Worm (Caenorhabditis elegans) whole organism, mixed stage, embryonic: ENCODE data around the gene psf-1.

Source experiments
- M03D4.4 ChIP-seq: sonication (generic microtip); optimal IDR thresholded peaks from 2 replicates; lab custom pipeline; 2017; ENCODE audit warnings: mild to moderate bottlenecking, missing genetic modification characterization, missing compliant biosample characterization
- bed-3 ChIP-seq: fragments of 200-800 bp; sonication (Bioruptor generic); optimal IDR thresholded peaks from 3 replicates; lab custom pipeline; 2018; ENCODE audit warnings: mild to moderate bottlenecking, missing genetic modification characterization, moderate library complexity, missing compliant biosample characterization
- blmp-1 ChIP-seq: fragments of 150-350 bp; optimal IDR thresholded peaks from 2 replicates; lab custom pipeline; 2014; ENCODE audit warnings: missing biosample characterization, missing genetic modification characterization
- ceh-39 ChIP-seq: fragments of 150-350 bp; optimal IDR thresholded peaks from 2 replicates; lab custom pipeline; 2014; ENCODE audit warnings: missing biosample characterization, missing genetic modification characterization
- ceh-43 ChIP-seq: fragments of 200-800 bp; sonication (Bioruptor generic); optimal IDR thresholded peaks from 2 replicates; lab custom pipeline; 2018; ENCODE audit warnings: mild to moderate bottlenecking, missing genetic modification characterization, moderate library complexity, missing compliant biosample characterization
- ceh-83 ChIP-seq: fragments of 200-800 bp; sonication (Bioruptor generic); optimal IDR thresholded peaks from 2 replicates; lab custom pipeline; 2018; ENCODE audit warnings: mild to moderate bottlenecking, missing genetic modification characterization, missing compliant biosample characterization
- ces-1 ChIP-seq: fragments of 150-350 bp; optimal IDR thresholded peaks from 2 replicates; lab custom pipeline; 2014; ENCODE audit warnings: missing biosample characterization, missing genetic modification reagents, missing genetic modification characterization
- cnd-1 ChIP-seq: fragments of 200-800 bp; sonication (Bioruptor generic); optimal IDR thresholded peaks from 2 replicates; lab custom pipeline; 2018; ENCODE audit warnings: mild to moderate bottlenecking, missing genetic modification characterization, missing compliant biosample characterization
- drap-1 ChIP-seq: fragments of 200-800 bp; sonication (Bioruptor generic); optimal IDR thresholded peaks from 3 replicates; lab custom pipeline; 2018; ENCODE audit warnings: mild to moderate bottlenecking, missing genetic modification characterization, missing compliant biosample characterization
- elt-1 ChIP-seq: sonication (generic microtip); optimal IDR thresholded peaks from 2 replicates; lab custom pipeline; 2017; ENCODE audit warnings: missing genetic modification characterization, mild to moderate bottlenecking, missing compliant biosample characterization, antibody characterized with exemption, moderate library complexity, borderline replicate concordance; ENCODE audit not compliant: insufficient read depth
- elt-3 ChIP-seq: fragments of 150-350 bp; optimal IDR thresholded peaks from 2 replicates; lab custom pipeline; 2014; ENCODE audit warnings: missing biosample characterization, missing genetic modification characterization
- flh-1 ChIP-seq: fragments of 200-800 bp; sonication (Bioruptor generic); optimal IDR thresholded peaks from 2 replicates; lab custom pipeline; 2018; ENCODE audit warnings: mild to moderate bottlenecking, missing genetic modification characterization, moderate library complexity, missing compliant biosample characterization
- ham-2 ChIP-seq: fragments of 200-800 bp; sonication (Bioruptor generic); optimal IDR thresholded peaks from 2 replicates; lab custom pipeline; 2018; ENCODE audit warnings: mild to moderate bottlenecking, missing genetic modification characterization, missing compliant biosample characterization
- hlh-1 ChIP-seq: fragments of 150-350 bp; optimal IDR thresholded peaks from 2 replicates; lab custom pipeline; 2014; ENCODE audit warnings: missing biosample characterization, missing genetic modification reagents, missing genetic modification characterization
- lin-13 ChIP-seq: fragments of 150-350 bp; optimal IDR thresholded peaks from 2 replicates; lab custom pipeline; 2014; ENCODE audit warnings: missing biosample characterization, missing genetic modification characterization
- lin-32 ChIP-seq: fragments of 200-800 bp; sonication (Bioruptor generic); optimal IDR thresholded peaks from 2 replicates; lab custom pipeline; 2018; ENCODE audit warnings: mild to moderate bottlenecking, missing genetic modification characterization, missing compliant biosample characterization
- lsy-2 ChIP-seq: fragments of 150-350 bp; optimal IDR thresholded peaks from 2 replicates; lab custom pipeline; 2014; ENCODE audit warnings: missing biosample characterization, missing genetic modification characterization
- mab-5 ChIP-seq: fragments of 150-350 bp; optimal IDR thresholded peaks from 2 replicates; lab custom pipeline; 2014; ENCODE audit warnings: missing biosample characterization, missing genetic modification characterization
- mep-1 ChIP-seq: fragments of 150-350 bp; optimal IDR thresholded peaks from 2 replicates; lab custom pipeline; 2017; ENCODE audit warnings: missing biosample characterization, missing genetic modification reagents, missing genetic modification characterization, inconsistent platforms
- mls-2 ChIP-seq: sonication (generic microtip); optimal IDR thresholded peaks from 2 replicates; lab custom pipeline; 2016; ENCODE audit warnings: mild to moderate bottlenecking, missing genetic modification characterization, moderate library complexity, missing compliant biosample characterization
- nhr-2 ChIP-seq: fragments of 150-350 bp; optimal IDR thresholded peaks from 2 replicates; lab custom pipeline; 2014; ENCODE audit warnings: missing biosample characterization, missing genetic modification characterization
- nhr-237 ChIP-seq: fragments of 150-350 bp; optimal IDR thresholded peaks from 2 replicates; lab custom pipeline; 2014; ENCODE audit warnings: missing biosample characterization, missing genetic modification characterization
- nhr-76 ChIP-seq: sonication (generic microtip); optimal IDR thresholded peaks from 2 replicates; lab custom pipeline; 2017; ENCODE audit warnings: missing biosample characterization, missing genetic modification characterization
- pha-4 ChIP-seq: fragments of 150-350 bp; optimal IDR thresholded peaks from 2 replicates; lab custom pipeline; 2018; ENCODE audit warnings: missing biosample characterization, missing genetic modification reagents, missing genetic modification characterization
- sem-2 ChIP-seq: fragments of 200-800 bp; sonication (Bioruptor generic); optimal IDR thresholded peaks from 2 replicates; lab custom pipeline; 2018; ENCODE audit warnings: mild to moderate bottlenecking, missing genetic modification characterization, missing compliant biosample characterization
- snpc-4 ChIP-seq: fragments of 150-350 bp; optimal IDR thresholded peaks from 2 replicates; lab custom pipeline; 2014; ENCODE audit warnings: missing biosample characterization, missing genetic modification characterization
- sptf-1 ChIP-seq: sonication (generic microtip); optimal IDR thresholded peaks from 2 replicates; lab custom pipeline; 2017; ENCODE audit warnings: mild to moderate bottlenecking, missing genetic modification characterization, moderate library complexity, missing compliant biosample characterization
- unc-120 ChIP-seq: sonication (generic microtip); optimal IDR thresholded peaks from 2 replicates; lab custom pipeline; 2017; ENCODE audit warnings: missing genetic modification characterization, missing compliant biosample characterization; ENCODE audit not compliant: poor library complexity, severe bottlenecking
- unc-39 ChIP-seq: fragments of 150-350 bp; optimal IDR thresholded peaks from 2 replicates; lab custom pipeline; 2014; ENCODE audit warnings: missing biosample characterization, missing genetic modification characterization
- unc-62 ChIP-seq: fragments of 150-350 bp; optimal IDR thresholded peaks from 2 replicates; lab custom pipeline; 2014; ENCODE audit warnings: missing biosample characterization, missing genetic modification reagents, missing genetic modification characterization
- zip-8 ChIP-seq: fragments of 150-350 bp; optimal IDR thresholded peaks from 2 replicates; lab custom pipeline; 2014; ENCODE audit warnings: missing biosample characterization, missing genetic modification characterization
- ztf-11 ChIP-seq: fragments of 150-350 bp; optimal IDR thresholded peaks from 2 replicates; lab custom pipeline; 2014; ENCODE audit warnings: missing biosample characterization, missing genetic modification characterization

The psf-1 gene

DNA sequence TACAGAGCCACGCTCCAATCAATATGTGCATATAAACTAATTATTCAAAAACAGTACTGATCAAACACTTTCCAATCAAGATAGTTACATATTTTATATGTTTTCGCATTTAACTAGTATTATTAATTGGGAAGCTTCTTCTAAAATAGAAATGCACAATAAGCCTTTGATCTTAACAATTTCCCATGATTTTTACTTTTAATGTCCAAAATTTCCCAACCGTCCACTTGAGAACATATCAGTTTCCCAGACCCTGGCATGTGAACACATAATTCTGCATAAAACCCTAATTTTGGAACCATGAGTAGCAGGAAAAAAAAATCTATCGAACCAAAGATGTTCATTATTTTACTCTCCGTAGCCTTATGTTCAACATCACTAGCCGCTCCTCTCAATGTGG is 7.9 kb downstream of the psf-1 start, which contains the start of gene R53.8:
Gene R53.8 (plus strand): TSS at position 301 of the 400 bp plus-strand sequence.
- TF ChIP-seq ceh-43 (GFP tag; lab: Kevin White, UChicago), result no peak
- TF ChIP-seq blmp-1, result no peak
- TF ChIP-seq pha-4 (tag; lab: Kevin White, UChicago), result no peak
- no peak for TF ChIP-seq lin-32 (GFP tag; lab: Kevin White, UChicago)
- no peak for TF ChIP-seq nhr-76
- TF ChIP-seq lin-13 (tag; lab: Kevin White, UChicago), result no peak
- TF ChIP-seq snpc-4 (tag; lab: Kevin White, UChicago), result no peak
- TF ChIP-seq sptf-1 (tag; lab: Kevin White, UChicago), result no peak
- no peak for TF ChIP-seq mep-1 (tag; lab: Kevin White, UChicago)
- TF ChIP-seq flh-1 (GFP tag; lab: Kevin White, UChicago), result no peak
- no peak for TF ChIP-seq unc-39 (tag; lab: Kevin White, UChicago)
- no peak for TF ChIP-seq cnd-1
- TF ChIP-seq lsy-2 (tag; lab: Kevin White, UChicago), result no peak
- no peak for TF ChIP-seq elt-1
- no peak for TF ChIP-seq mab-5 (tag; lab: Kevin White, UChicago)

ce11 chrII:9980077-9980631 is 11.7 kb downstream of the psf-1 start, which contains the start of gene ZK892.6:
ZK892.6 (minus strand) TSS chrII:9980127.
- TF ChIP-seq mab-5 (tag; lab: Kevin White, UChicago) (no peak), bed-3 (GFP tag; lab: Kevin White, UChicago) (no peak), ham-2 (GFP tag; lab: Kevin White, UChicago) (no peak), unc-39 (tag; lab: Kevin White, UChicago) (no peak), elt-3 (tag; lab: Kevin White, UChicago) (no peak), ceh-43 (GFP tag; lab: Kevin White, UChicago) (no peak), ztf-11 (tag; lab: Kevin White, UChicago) (no peak), lsy-2 (tag; lab: Kevin White, UChicago) (no peak)

DNA sequence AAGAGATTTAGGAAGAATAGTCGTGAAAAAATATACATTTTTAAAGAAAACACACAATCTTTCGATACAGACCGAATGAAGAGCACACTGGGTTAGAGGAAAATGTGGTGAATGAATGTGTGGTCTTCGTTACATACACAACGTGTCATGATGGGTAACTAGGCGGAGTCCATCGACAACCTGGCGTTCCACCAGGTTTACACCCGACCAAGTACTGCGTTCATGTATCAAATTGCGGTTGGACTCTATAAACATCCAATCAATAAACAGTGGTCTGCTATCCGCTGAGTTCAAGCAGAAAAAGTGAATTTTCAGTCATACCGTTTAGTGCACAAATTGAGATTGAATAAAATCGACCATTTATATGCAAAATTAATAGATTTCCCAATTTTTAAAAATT is 13.3 kb downstream of the psf-1 start, which contains the start of gene sdz-38:
Gene sdz-38 (minus strand): TSS at position 101 of the 400 bp plus-strand sequence.
- TF ChIP-seq M03D4.4 (tag; lab: Kevin White, UChicago) (no peak), ceh-83 (GFP tag; lab: Kevin White, UChicago) (no peak), sem-2 (GFP tag; lab: Kevin White, UChicago) (no peak)

- TF ChIP-seq ztf-11 (tag; lab: Kevin White, UChicago) (no peak), ces-1 (peak; percentile 93)
Measured at ce11 chrII:9982437-9982836, 14.0 kb downstream of the psf-1 start.

ce11 chrII:9984866-9985336 is 16.4 kb downstream of the psf-1 start:
- TF ChIP-seq ceh-39 (tag; lab: Kevin White, UChicago) (no peak), unc-120 (tag; lab: Kevin White, UChicago) (peak; percentile 86), ham-2 (GFP tag; lab: Kevin White, UChicago) (no peak), nhr-2 (no peak), snpc-4 (tag; lab: Kevin White, UChicago) (no peak), mep-1 (tag; lab: Kevin White, UChicago) (peak; percentile 53), cnd-1 (no peak), zip-8 (tag; lab: Kevin White, UChicago) (no peak), nhr-237 (no peak), sptf-1 (tag; lab: Kevin White, UChicago) (peak; percentile 42), M03D4.4 (tag; lab: Kevin White, UChicago) (no peak), mls-2 (peak; percentile 21), drap-1 (GFP tag; lab: Kevin White, UChicago) (no peak), ces-1 (no peak), flh-1 (GFP tag; lab: Kevin White, UChicago) (no peak), unc-39 (tag; lab: Kevin White, UChicago) (no peak), elt-3 (tag; lab: Kevin White, UChicago) (no peak), lin-13 (tag; lab: Kevin White, UChicago) (no peak), hlh-1 (tag; lab: Kevin White, UChicago) (peak; percentile 2), unc-62 (peak; percentile 89)
- TF ChIP-seq, all 35 proteins: peak for 6
